Worm (Caenorhabditis elegans) whole organism, midembryonic: ENCODE data around the gene M05D6.1.

Source experiments
- T22C8.4 ChIP-seq: fragments of 200-800 bp; sonication (Bioruptor generic); IDR thresholded peaks from 2 replicates; pipeline ENCODE4 v1.3.6; 2022; ENCODE audit warnings: missing genetic modification characterization, missing compliant biosample characterization
- cog-1 ChIP-seq: sonication (generic microtip); optimal IDR thresholded peaks from 2 replicates; lab custom pipeline; 2016; ENCODE audit warnings: missing genetic modification characterization, missing compliant biosample characterization
- flt-1 ChIP-seq: fragments of 200-800 bp; sonication (Bioruptor generic); IDR thresholded peaks from 2 replicates; pipeline ENCODE4 v1.3.6; 2022; ENCODE audit warnings: missing genetic modification characterization, missing compliant biosample characterization
- klf-2 ChIP-seq: fragments of 200-800 bp; sonication (Bioruptor generic); conservative IDR thresholded peaks from 2 replicates; pipeline ENCODE4 v1.3.6; 2022; ENCODE audit warnings: missing genetic modification reagents, missing genetic modification characterization, missing compliant biosample characterization
- med-1 ChIP-seq: sonication (generic microtip); optimal IDR thresholded peaks from 2 replicates; lab custom pipeline; 2017; ENCODE audit warnings: missing genetic modification characterization, mild to moderate bottlenecking, missing compliant biosample characterization, antibody characterized with exemption, missing genetic modification reagents; ENCODE audit not compliant: insufficient read depth
- ref-1 ChIP-seq: fragments of 200-800 bp; sonication (Bioruptor generic); conservative IDR thresholded peaks from 2 replicates; pipeline ENCODE4 v1.3.6; 2022; ENCODE audit warnings: missing genetic modification reagents, missing genetic modification characterization, missing compliant biosample characterization
- tab-1 ChIP-seq: fragments of 200-800 bp; sonication (Bioruptor generic); IDR thresholded peaks from 2 replicates; pipeline ENCODE4 v1.3.6; 2022; ENCODE audit warnings: missing genetic modification characterization, missing compliant biosample characterization
- ztf-23 ChIP-seq: fragments of 200-800 bp; sonication (Bioruptor generic); IDR thresholded peaks from 2 replicates; pipeline ENCODE4 v1.3.6; 2022; ENCODE audit warnings: missing genetic modification reagents, missing genetic modification characterization, missing compliant biosample characterization
- ztf-29 ChIP-seq: fragments of 200-800 bp; sonication (Bioruptor generic); IDR thresholded peaks from 2 replicates; pipeline ENCODE4 v1.3.6; 2022; ENCODE audit warnings: missing genetic modification reagents, missing genetic modification characterization, missing compliant biosample characterization

- TF ChIP-seq ztf-23 (GFP tag; lab: Robert Waterston, UW) (no peak), T22C8.4 (GFP tag; lab: Robert Waterston, UW) (no peak), klf-2 (GFP tag; lab: Robert Waterston, UW) (no peak), flt-1 (GFP tag; lab: Robert Waterston, UW) (no peak), ztf-29 (GFP tag; lab: Robert Waterston, UW) (no peak), tab-1 (no peak), med-1 (GFP tag; lab: Kevin White, UChicago) (no peak), cog-1 (tag; lab: Kevin White, UChicago) (no peak), ref-1 (GFP tag; lab: Robert Waterston, UW) (no peak)
Observed at ce11 chrII:8431954-8432353, 43.3 kb downstream of the M05D6.1 start, which contains the start of gene acp-2.
